Fruit fly (Drosophila melanogaster) whole organism, embryonic: ENCODE measurements around the gene CG32537.

Source experiments
- Asciz ChIP-seq: fragments of 200-800 bp; sonication (Bioruptor generic); optimal IDR thresholded peaks from 2 replicates; lab custom pipeline; 2017; ENCODE audit warnings: missing biosample characterization, mild to moderate bottlenecking, missing genetic modification characterization, missing genetic modification reagents
- Atf3 ChIP-seq: fragments of 200-800 bp; sonication (Bioruptor generic); optimal IDR thresholded peaks from 3 replicates; lab custom pipeline; 2016; ENCODE audit warnings: missing biosample characterization, missing genetic modification characterization
- Awh ChIP-seq: fragments of 200-800 bp; sonication (Bioruptor generic); IDR thresholded peaks from 2 replicates; pipeline ENCODE4, ENCODE4 v1.3.6; 2022; ENCODE audit warnings: missing biosample characterization, missing genetic modification characterization
- Bdp1 ChIP-seq: fragments of 200-800 bp; sonication (Bioruptor generic); optimal IDR thresholded peaks from 3 replicates; lab custom pipeline; 2016; ENCODE audit warnings: missing biosample characterization, missing genetic modification characterization
- CG10274 ChIP-seq: fragments of 200-800 bp; sonication (Bioruptor generic); optimal IDR thresholded peaks from 3 replicates; lab custom pipeline; 2017; ENCODE audit warnings: missing biosample characterization, mild to moderate bottlenecking, missing genetic modification characterization
- CG12104 ChIP-seq: fragments of 200-800 bp; sonication (Bioruptor generic); optimal IDR thresholded peaks from 3 replicates; lab custom pipeline; 2016; ENCODE audit warnings: missing biosample characterization, missing genetic modification characterization
- CG12219 ChIP-seq: fragments of 200-800 bp; sonication (Bioruptor generic); optimal IDR thresholded peaks from 3 replicates; lab custom pipeline; 2018; ENCODE audit warnings: missing biosample characterization, mild to moderate bottlenecking, missing genetic modification characterization
- CG12299 ChIP-seq: fragments of 200-800 bp; sonication (Bioruptor generic); optimal IDR thresholded peaks from 2 replicates; lab custom pipeline; 2018; ENCODE audit warnings: missing biosample characterization, mild to moderate bottlenecking, missing genetic modification characterization
- CG12391 ChIP-seq: fragments of 200-800 bp; sonication (Bioruptor generic); optimal IDR thresholded peaks from 3 replicates; lab custom pipeline; 2018; ENCODE audit warnings: missing biosample characterization, mild to moderate bottlenecking, missing genetic modification characterization, moderate library complexity
- CG14050 ChIP-seq: fragments of 200-800 bp; sonication (Bioruptor generic); IDR thresholded peaks from 3 replicates; pipeline ENCODE4 v1.3.6; 2022; ENCODE audit warnings: missing biosample characterization, missing genetic modification characterization
- CG14860 ChIP-seq: fragments of 200-800 bp; sonication (Bioruptor generic); IDR thresholded peaks from 3 replicates; pipeline ENCODE4 v1.3.6; 2022; ENCODE audit warnings: missing biosample characterization, missing genetic modification characterization; ENCODE audit not compliant: partially characterized antibody
- CG17328 ChIP-seq: fragments of 200-800 bp; sonication (Bioruptor generic); IDR thresholded peaks from 2 replicates; pipeline ENCODE4 v1.3.6; 2022; ENCODE audit warnings: missing biosample characterization, missing genetic modification characterization
- CG31224 ChIP-seq: fragments of 200-800 bp; sonication (Bioruptor generic); IDR thresholded peaks from 2 replicates; pipeline ENCODE4 v1.3.6; 2022; ENCODE audit warnings: missing biosample characterization, missing genetic modification characterization
- CG3995 ChIP-seq: fragments of 200-800 bp; sonication (Bioruptor generic); optimal IDR thresholded peaks from 3 replicates; lab custom pipeline; 2016; ENCODE audit warnings: missing biosample characterization, missing genetic modification characterization
- CG43689 ChIP-seq: fragments of 200-800 bp; sonication (Bioruptor generic); IDR thresholded peaks from 2 replicates; pipeline ENCODE4 v1.3.6; 2022; ENCODE audit warnings: missing biosample characterization, missing genetic modification characterization
- CG4707 ChIP-seq: fragments of 200-800 bp; sonication (Bioruptor generic); optimal IDR thresholded peaks from 2 replicates; lab custom pipeline; 2018; ENCODE audit warnings: missing biosample characterization, mild to moderate bottlenecking, missing genetic modification characterization, moderate library complexity
- CG4730 ChIP-seq: fragments of 200-800 bp; sonication (Bioruptor generic); IDR thresholded peaks from 2 replicates; pipeline ENCODE4 v1.3.6; 2022; ENCODE audit warnings: missing biosample characterization, missing genetic modification characterization
- CG6175 ChIP-seq: fragments of 200-800 bp; sonication (Bioruptor generic); IDR thresholded peaks from 3 replicates; pipeline ENCODE4 v1.3.6; 2022; ENCODE audit warnings: missing biosample characterization, missing genetic modification characterization
- CG6654 ChIP-seq: fragments of 200-800 bp; sonication (Bioruptor generic); optimal IDR thresholded peaks from 2 replicates; lab custom pipeline; 2017; ENCODE audit warnings: missing biosample characterization, mild to moderate bottlenecking, missing genetic modification characterization
- CG6765 ChIP-seq: fragments of 200-800 bp; sonication (Bioruptor generic); optimal IDR thresholded peaks from 3 replicates; lab custom pipeline; 2017; ENCODE audit warnings: missing biosample characterization, mild to moderate bottlenecking, missing genetic modification characterization
- CG7271 ChIP-seq: fragments of 200-800 bp; sonication (Bioruptor generic); optimal IDR thresholded peaks from 2 replicates; lab custom pipeline; 2018; ENCODE audit warnings: missing biosample characterization, mild to moderate bottlenecking, missing genetic modification characterization, moderate library complexity
- CG7556 ChIP-seq: fragments of 200-800 bp; sonication (Bioruptor generic); optimal IDR thresholded peaks from 2 replicates; lab custom pipeline; 2017; ENCODE audit warnings: missing biosample characterization, mild to moderate bottlenecking, missing genetic modification characterization
- CG7786 ChIP-seq: fragments of 200-800 bp; sonication (Bioruptor generic); optimal IDR thresholded peaks from 2 replicates; lab custom pipeline; 2016; ENCODE audit warnings: missing biosample characterization, missing genetic modification characterization
- CG8290 ChIP-seq, 3 experiments: fragments of 200-800 bp; sonication (Bioruptor generic); optimal IDR thresholded peaks; 2 replicates each; lab custom pipeline; 2016 to 2019; ENCODE audit warnings: missing biosample characterization in 3 of 3, missing genetic modification characterization in 3 of 3, mild to moderate bottlenecking in 2 of 3, moderate library complexity in 1 of 3
- CG8944 ChIP-seq: fragments of 200-800 bp; sonication (Bioruptor generic); optimal IDR thresholded peaks from 3 replicates; lab custom pipeline; 2016; ENCODE audit warnings: missing biosample characterization, missing genetic modification characterization
- CG9797 ChIP-seq: fragments of 200-800 bp; sonication (Bioruptor generic); optimal IDR thresholded peaks from 3 replicates; lab custom pipeline; 2018; ENCODE audit warnings: missing biosample characterization, mild to moderate bottlenecking, missing genetic modification characterization
- Chrac-16 ChIP-seq: fragments of 200-800 bp; sonication (Bioruptor generic); optimal IDR thresholded peaks from 3 replicates; lab custom pipeline; 2016; ENCODE audit warnings: missing biosample characterization, missing genetic modification characterization
- CoRest ChIP-seq: fragments of 200-800 bp; sonication (Bioruptor generic); optimal IDR thresholded peaks from 3 replicates; lab custom pipeline; 2018; ENCODE audit warnings: missing biosample characterization, mild to moderate bottlenecking, missing genetic modification characterization, moderate library complexity
- Doc3 ChIP-seq: fragments of 200-800 bp; sonication (Bioruptor generic); IDR thresholded peaks from 3 replicates; pipeline ENCODE4 v1.3.6; 2022; ENCODE audit warnings: missing biosample characterization, missing genetic modification characterization; ENCODE audit not compliant: partially characterized antibody
- Eip74EF ChIP-seq, 2 experiments: fragments of 200-800 bp in 1 of 2; fragments of >200 bp in 1 of 2; sonication (Bioruptor generic) in 1 of 2; optimal IDR thresholded peaks; 2 replicates each; lab custom pipeline; 2017 to 2019; ENCODE audit warnings: missing biosample characterization in 2 of 2, missing genetic modification characterization in 2 of 2, mild to moderate bottlenecking in 1 of 2, moderate library complexity in 1 of 2
- Ets65A ChIP-seq: fragments of 200-800 bp; sonication (Bioruptor generic); peaks from one replicate; lab custom pipeline; 2016; ENCODE audit warnings: missing biosample characterization, missing genetic modification characterization
- HLH3B ChIP-seq: fragments of 200-800 bp; sonication (Bioruptor generic); IDR thresholded peaks from 2 replicates; pipeline ENCODE4 v1.3.6; 2022; ENCODE audit warnings: missing biosample characterization, missing genetic modification characterization
- Hand ChIP-seq: fragments of 200-800 bp; sonication (Bioruptor generic); optimal IDR thresholded peaks from 2 replicates; lab custom pipeline; 2017; ENCODE audit warnings: mild to moderate bottlenecking, missing biosample characterization, missing genetic modification reagents, missing genetic modification characterization
- Hr78 ChIP-seq, 2 experiments: fragments of 200-800 bp in 1 of 2; fragments of >200 bp in 1 of 2; sonication (Bioruptor generic) in 1 of 2; optimal IDR thresholded peaks; 2 replicates each; lab custom pipeline; 2017 to 2019; ENCODE audit warnings: missing biosample characterization in 2 of 2, missing genetic modification characterization in 2 of 2, mild to moderate bottlenecking in 1 of 2, moderate library complexity in 1 of 2
- Opbp ChIP-seq: fragments of 200-800 bp; sonication (Bioruptor generic); IDR thresholded peaks from 3 replicates; pipeline ENCODE4 v1.3.6; 2022; ENCODE audit warnings: missing biosample characterization, missing genetic modification characterization; ENCODE audit not compliant: partially characterized antibody
- Side ChIP-seq: fragments of 200-800 bp; sonication (Bioruptor generic); optimal IDR thresholded peaks from 2 replicates; lab custom pipeline; 2016; ENCODE audit warnings: missing biosample characterization, missing genetic modification characterization
- Tbp ChIP-seq: fragments of >200 bp; optimal IDR thresholded peaks from 2 replicates; lab custom pipeline; 2018; ENCODE audit warnings: missing biosample characterization, missing genetic modification characterization
- aop ChIP-seq: fragments of 200-800 bp; sonication (Bioruptor generic); IDR thresholded peaks from 2 replicates; pipeline ENCODE4 v1.3.6; 2022; ENCODE audit warnings: missing biosample characterization, missing genetic modification characterization
- ara ChIP-seq: fragments of 200-800 bp; sonication (Bioruptor generic); IDR thresholded peaks from 2 replicates; pipeline ENCODE4 v1.3.6; 2022; ENCODE audit warnings: missing biosample characterization, missing genetic modification characterization
- da ChIP-seq: fragments of 200-800 bp; sonication (Bioruptor generic); optimal IDR thresholded peaks from 2 replicates; lab custom pipeline; 2016; ENCODE audit warnings: missing biosample characterization, missing genetic modification characterization
- gcm ChIP-seq: fragments of 200-800 bp; sonication (Bioruptor generic); optimal IDR thresholded peaks from 2 replicates; lab custom pipeline; 2019; ENCODE audit warnings: missing biosample characterization, mild to moderate bottlenecking, missing genetic modification characterization, moderate library complexity
- hbn ChIP-seq: fragments of 200-800 bp; sonication (Bioruptor generic); IDR thresholded peaks from 2 replicates; pipeline ENCODE4 v1.3.6; 2022; ENCODE audit warnings: missing biosample characterization, missing genetic modification characterization; ENCODE audit not compliant: partially characterized antibody
- her ChIP-seq: fragments of 200-800 bp; sonication (Bioruptor generic); optimal IDR thresholded peaks from 2 replicates; lab custom pipeline; 2016; ENCODE audit warnings: missing biosample characterization, missing genetic modification characterization
- insv ChIP-seq, 2 experiments: fragments of 200-800 bp; sonication (Bioruptor generic); optimal IDR thresholded peaks; 3 replicates each; lab custom pipeline; 2016 to 2018; ENCODE audit warnings: missing biosample characterization in 2 of 2, missing genetic modification characterization in 2 of 2
- inv ChIP-seq: fragments of 200-800 bp; sonication (Bioruptor generic); IDR thresholded peaks from 2 replicates; pipeline ENCODE4 v1.3.6; 2022; ENCODE audit warnings: missing biosample characterization, missing genetic modification characterization; ENCODE audit not compliant: partially characterized antibody
- oc ChIP-seq: fragments of 200-800 bp; sonication (Bioruptor generic); optimal IDR thresholded peaks from 2 replicates; lab custom pipeline; 2018; ENCODE audit warnings: missing biosample characterization, mild to moderate bottlenecking, missing genetic modification characterization, moderate library complexity
- pan ChIP-seq, 4 experiments: fragments of >200 bp in 3 of 4; fragments of 200-800 bp in 1 of 4; sonication (Bioruptor generic) in 1 of 4; optimal IDR thresholded peaks in 3 of 4; IDR thresholded peaks in 1 of 4; 2 replicates each; pipeline versions ENCODE4 v1.3.6 to Lab custom; 2017 to 2022; ENCODE audit warnings: missing biosample characterization in 2 of 4, missing genetic modification characterization in 2 of 4, mixed read lengths in 1 of 4

Gene CG32537

DNA sequence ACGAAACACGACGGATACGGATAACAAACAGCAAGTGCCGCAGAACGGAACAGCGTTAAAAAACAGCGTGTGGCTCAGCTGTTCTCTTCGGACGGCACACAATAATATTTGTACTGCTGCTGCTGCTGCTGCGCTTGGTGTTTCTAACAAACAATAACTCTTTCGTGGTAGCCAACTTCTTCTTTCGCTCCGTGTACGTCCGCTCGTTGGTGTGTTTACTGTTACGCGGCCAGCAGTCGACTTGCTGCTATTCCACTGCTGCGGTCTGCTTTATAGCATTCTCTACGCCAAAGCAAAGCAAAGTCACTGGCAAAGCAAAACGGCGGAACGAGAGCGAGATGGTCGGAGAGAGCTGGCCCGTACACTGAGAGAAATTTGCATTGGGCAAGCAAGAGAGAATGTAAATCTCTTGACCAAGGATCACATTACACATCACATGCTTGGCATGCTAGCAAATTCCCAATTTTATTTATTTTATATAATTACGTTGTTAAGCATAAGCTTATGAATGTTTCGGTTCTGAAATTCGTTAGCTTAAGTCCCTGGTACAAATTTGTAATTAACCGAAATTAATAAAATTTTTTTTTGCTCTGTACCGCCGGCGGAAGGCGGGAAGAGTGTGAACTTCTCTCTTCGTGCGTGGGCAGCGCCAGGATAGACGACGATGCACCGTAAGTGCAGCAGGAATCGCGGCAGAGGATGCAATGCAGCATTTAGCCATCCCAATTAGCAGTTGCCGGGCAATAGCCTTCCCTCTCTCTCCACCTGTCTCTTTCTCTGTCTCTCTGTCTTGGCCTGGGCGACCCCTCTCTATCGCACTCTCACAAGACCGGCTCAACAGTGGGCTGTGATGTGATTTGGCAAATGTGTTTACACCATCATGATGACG lies 45.7 kb upstream of the CG32537 start, which contains the start of gene out (continued):
- peak; percentile 91 for TF ChIP-seq CG14050 (GFP tag; lab: Robert Waterston, UW)
- TF ChIP-seq Hand (GFP tag; lab: Kevin White, UChicago): peak; percentile 89
- TF ChIP-seq ara (GFP tag; lab: Robert Waterston, UW): peak; percentile 94
- no peak for TF ChIP-seq inv (GFP tag; lab: Robert Waterston, UW)
- no peak for TF ChIP-seq pan (optimal IDR thresholded peaks at IDR 0.05; lab: Kevin White, UChicago)
- TF ChIP-seq pan (GFP tag; optimal IDR thresholded peaks at IDR 0.05 in 1 of 2, IDR thresholded peaks at IDR 0.05 in 1 of 2): peak in 1 of 2 experiments; percentile 95
- no peak for TF ChIP-seq Tbp (GFP tag; lab: Kevin White, UChicago)
- peak; percentile 71 for TF ChIP-seq CG8290 (GFP tag; optimal IDR thresholded peaks at IDR 0.05; lab: Kevin White, UChicago)
- peak; percentile 59 to 76 for TF ChIP-seq CG8290 (tag; optimal IDR thresholded peaks at IDR 0.05; lab: Kevin White, UChicago)
- TF ChIP-seq Awh (GFP tag; lab: Robert Waterston, UW): peak; percentile 94
- peak; percentile 94 for TF ChIP-seq Chrac-16
- TF ChIP-seq gcm (GFP tag; lab: Kevin White, UChicago): peak; percentile 91
- TF ChIP-seq Bdp1: peak; percentile 83
- TF ChIP-seq CG6175 (GFP tag; lab: Robert Waterston, UW): peak; percentile 87
- peak; percentile 85 for TF ChIP-seq CG6654
- TF ChIP-seq CG12299 (tag; lab: Kevin White, UChicago): peak; percentile 88
- peak; percentile 90 for TF ChIP-seq CG4730 (GFP tag; lab: Robert Waterston, UW)
- peak; percentile 92 for TF ChIP-seq CG12104 (GFP tag; lab: Kevin White, UChicago)
- TF ChIP-seq her (GFP tag; lab: Kevin White, UChicago): no peak
- TF ChIP-seq hbn (GFP tag; lab: Robert Waterston, UW): no peak
- TF ChIP-seq CG31224 (GFP tag; lab: Robert Waterston, UW): peak; percentile 87
- peak; percentile 81 for TF ChIP-seq CG4707 (GFP tag; lab: Kevin White, UChicago)
- TF ChIP-seq CG9797 (GFP tag; lab: Kevin White, UChicago): peak; percentile 41
- TF ChIP-seq Side (GFP tag; lab: Kevin White, UChicago): peak; percentile 85
- TF ChIP-seq CG12219 (GFP tag; lab: Kevin White, UChicago): peak; percentile 91
- TF ChIP-seq aop (GFP tag; lab: Robert Waterston, UW): no peak
- peak; percentile 84 for TF ChIP-seq CG7786 (GFP tag; lab: Kevin White, UChicago)
- TF ChIP-seq Opbp: no peak
- peak; percentile 95 for TF ChIP-seq CG12391 (tag; lab: Kevin White, UChicago)
- peak; percentile 96 for TF ChIP-seq CoRest (tag; lab: Kevin White, UChicago)
- TF ChIP-seq oc: peak; percentile 91
- peak; percentile 95 for TF ChIP-seq CG7556 (GFP tag; lab: Kevin White, UChicago)
- TF ChIP-seq Hr78 (GFP tag; optimal IDR thresholded peaks at IDR 0.05; lab: Kevin White, UChicago): peak in 1 of 2 experiments; percentile 88
- peak; percentile 57 for TF ChIP-seq CG7271 (tag; lab: Kevin White, UChicago)
- peak; percentile 82 for TF ChIP-seq CG43689 (GFP tag; lab: Robert Waterston, UW)
- peak; percentile 99 for TF ChIP-seq Ets65A (GFP tag; lab: Kevin White, UChicago)
- no peak for TF ChIP-seq Doc3 (GFP tag; lab: Robert Waterston, UW)
- TF ChIP-seq CG10274 (GFP tag; lab: Kevin White, UChicago): peak; percentile 82
- TF ChIP-seq Atf3 (GFP tag; lab: Kevin White, UChicago): peak; percentile 75
- peak; percentile 87 for TF ChIP-seq CG6765 (GFP tag; lab: Kevin White, UChicago)
- TF ChIP-seq CG3995 (GFP tag; lab: Kevin White, UChicago): peak; percentile 49
- TF ChIP-seq da (GFP tag; lab: Kevin White, UChicago): peak; percentile 53
- peak; percentile 89 for TF ChIP-seq Asciz (GFP tag; lab: Kevin White, UChicago)
- TF ChIP-seq HLH3B: peak; percentile 92
- TF ChIP-seq Eip74EF (GFP tag; optimal IDR thresholded peaks at IDR 0.05; lab: Kevin White, UChicago): peak in 1 of 2 experiments; percentile 89
- peak; percentile 22 to 53 for TF ChIP-seq insv (GFP tag; optimal IDR thresholded peaks at IDR 0.05; lab: Kevin White, UChicago)
- no peak for TF ChIP-seq CG14860
- peak; percentile 78 for TF ChIP-seq CG8944
- peak; percentile 90 for TF ChIP-seq CG17328
